Fruit fly (Drosophila melanogaster): ENCODE measurements around the gene homer.
A peak's percentile ranks its signal among the peaks of the same experiment; 100 is the strongest.

The homer gene

DNA sequence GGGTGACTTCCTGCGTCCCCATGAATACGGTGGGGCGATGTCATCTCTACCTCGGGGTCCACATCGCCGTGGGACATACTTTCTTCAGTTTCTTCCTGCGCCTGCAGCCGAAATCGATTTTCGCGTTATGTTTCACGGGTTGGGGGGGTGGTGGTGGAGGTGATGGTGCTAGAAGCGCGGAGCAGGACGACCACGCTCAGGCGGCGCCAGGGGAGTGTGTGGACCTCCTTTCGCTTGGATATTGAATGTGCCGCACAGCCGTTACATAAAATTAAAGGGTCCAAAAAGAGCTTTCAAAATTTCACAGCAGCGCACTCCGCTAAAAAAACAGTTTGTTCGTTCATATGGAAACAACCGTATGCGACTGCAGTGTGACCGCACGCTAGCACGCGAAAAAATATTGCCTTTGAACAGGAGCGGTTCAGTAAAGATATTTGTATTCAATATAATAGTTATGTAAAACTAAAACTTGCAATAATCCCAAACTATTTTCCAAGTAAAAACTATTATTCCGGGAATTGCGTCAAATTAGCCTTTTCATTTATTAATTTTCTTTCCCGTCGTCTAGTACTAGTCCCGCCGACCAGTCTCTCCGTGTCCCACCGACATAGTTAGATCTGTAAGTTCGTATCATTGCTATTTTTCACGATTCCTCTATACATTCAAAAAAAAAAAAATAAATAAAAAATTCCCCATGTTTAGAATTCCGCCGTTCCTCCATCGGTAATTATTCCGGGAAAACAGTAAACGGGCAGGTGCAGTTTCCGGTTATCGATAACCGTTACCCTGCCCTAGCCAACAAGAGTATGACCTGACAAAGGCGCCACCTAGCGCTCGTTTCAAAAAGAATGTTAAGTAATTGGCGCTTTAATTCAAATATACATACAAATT is 38.9 kb downstream of the homer start, which contains the start of gene Nhe3 (continued):
- TF ChIP-seq CG1602 (GFP tag; optimal IDR thresholded peaks at IDR 0.05) (peak; percentile 82), Hr39 (optimal IDR thresholded peaks at IDR 0.05) (no peak), phol (tag; optimal IDR thresholded peaks at IDR 0.05) (peak; percentile 81), gsb-n (tag; optimal IDR thresholded peaks at IDR 0.05) (peak; percentile 69), Hr3 (GFP tag; optimal IDR thresholded peaks at IDR 0.05) (peak; percentile 81), CG6813 (GFP tag; optimal IDR thresholded peaks at IDR 0.05) (peak; percentile 60), Asciz (GFP tag; optimal IDR thresholded peaks at IDR 0.05) (peak; percentile 51), CG18262 (tag; optimal IDR thresholded peaks at IDR 0.05) (peak; percentile 78), Doc3 (GFP tag; IDR thresholded peaks at IDR 0.05; ENCODE audit: partially characterized antibody) (no peak; the same call in 2 of the 3 replicates), CG17612 (GFP tag; IDR thresholded peaks at IDR 0.05) (peak; percentile 59; the same call in 1 of the 2 replicates), CG17802 (tag; optimal IDR thresholded peaks at IDR 0.05) (peak; percentile 26), CG10543 (GFP tag; optimal IDR thresholded peaks at IDR 0.05) (peak; percentile 75), Antp (GFP tag; optimal IDR thresholded peaks at IDR 0.05) (peak; percentile 77), ash1 (GFP tag; optimal IDR thresholded peaks at IDR 0.05) (no peak), br (optimal IDR thresholded peaks at IDR 0.05) (no peak), CG31441 (GFP tag; IDR thresholded peaks at IDR 0.05) (no peak), CG9727 (GFP tag; optimal IDR thresholded peaks at IDR 0.05) (peak; percentile 85), Myb (GFP tag; optimal IDR thresholded peaks at IDR 0.05) (peak; percentile 45), z (GFP tag; IDR thresholded peaks at IDR 0.05) (no peak), CG32767 (GFP tag; IDR thresholded peaks at IDR 0.05) (no peak; the same call in 1 of the 2 replicates), CG13894 (tag; optimal IDR thresholded peaks at IDR 0.05) (no peak), Fer2 (tag; optimal IDR thresholded peaks at IDR 0.05) (peak; percentile 41), CG10274 (GFP tag; optimal IDR thresholded peaks at IDR 0.05) (peak; percentile 36), wek (GFP tag; optimal IDR thresholded peaks at IDR 0.05) (no peak), NFAT (GFP tag; IDR thresholded peaks at IDR 0.05) (peak; percentile 84), caup (GFP tag; optimal IDR thresholded peaks at IDR 0.05; ENCODE audit: severe bottlenecking) (peak; percentile 79), tll (GFP tag; optimal IDR thresholded peaks at IDR 0.05) (no peak), CG31224 (GFP tag; IDR thresholded peaks at IDR 0.05) (peak; percentile 63), Nf-YB (GFP tag; optimal IDR thresholded peaks at IDR 0.05) (peak; percentile 34), tin (GFP tag; optimal IDR thresholded peaks at IDR 0.05) (peak; percentile 89), CG6654 (GFP tag; optimal IDR thresholded peaks at IDR 0.05) (peak; percentile 40), Lpt (GFP tag; optimal IDR thresholded peaks at IDR 0.05) (no peak), CG12219 (GFP tag; optimal IDR thresholded peaks at IDR 0.05) (peak; percentile 41), chif (GFP tag; optimal IDR thresholded peaks at IDR 0.05) (peak; percentile 36 to 85), chn (GFP tag; optimal IDR thresholded peaks at IDR 0.05) (peak; percentile 81), NfI (GFP tag; optimal IDR thresholded peaks at IDR 0.05) (peak; percentile 75), Taf1 (GFP tag; IDR thresholded peaks at IDR 0.05) (peak; percentile 77), CG7372 (GFP tag; IDR thresholded peaks at IDR 0.05) (peak; percentile 74), CG9817 (tag; optimal IDR thresholded peaks at IDR 0.05) (peak; percentile 80), shn (GFP tag; optimal IDR thresholded peaks at IDR 0.05) (peak; percentile 78), fd102C (GFP tag; optimal IDR thresholded peaks at IDR 0.05) (no peak), ham (GFP tag; IDR thresholded peaks at IDR 0.05) (0 out of 2 replicates have a peak, but pooled peaks have one; percentile 47), ap (GFP tag; IDR thresholded peaks at IDR 0.05) (peak; percentile 70), amos (GFP tag; IDR thresholded peaks at IDR 0.05; ENCODE audit: partially characterized antibody) (peak; percentile 42), CG10147 (GFP tag; optimal IDR thresholded peaks at IDR 0.05) (peak; percentile 78), Dip3 (GFP tag; optimal IDR thresholded peaks at IDR 0.05) (peak; percentile 88), zfh1 (GFP tag; IDR thresholded peaks at IDR 0.05) (peak; percentile 88; the same call in 2 of the 3 replicates), CG42726 (GFP tag; IDR thresholded peaks at IDR 0.05; ENCODE audit: partially characterized antibody) (no peak)
